Fruit fly (Drosophila melanogaster) whole organism, prepupa: ENCODE results near the gene CG5418.

Experiments used
- Blimp-1 ChIP-seq: fragments of 200-800 bp; sonication (Bioruptor generic); optimal IDR thresholded peaks from 3 replicates; lab custom pipeline; 2017; ENCODE audit warnings: missing biosample characterization, missing genetic modification characterization, mild to moderate bottlenecking, moderate library complexity, missing genetic modification reagents
- CG10669 ChIP-seq: fragments of 200-800 bp; sonication (Bioruptor generic); optimal IDR thresholded peaks from 3 replicates; lab custom pipeline; 2018; ENCODE audit warnings: missing biosample characterization, mild to moderate bottlenecking, missing genetic modification characterization, moderate library complexity
- CG11762 ChIP-seq: fragments of 200-800 bp; sonication (Bioruptor generic); optimal IDR thresholded peaks from 3 replicates; lab custom pipeline; 2016; ENCODE audit warnings: missing biosample characterization, missing genetic modification characterization; ENCODE audit not compliant: insufficient read depth
- CG15336 ChIP-seq: fragments of 200-800 bp; sonication (Bioruptor generic); IDR thresholded peaks from 2 replicates; pipeline ENCODE4 v1.3.6; 2022; ENCODE audit warnings: missing biosample characterization, missing genetic modification characterization
- CG34406 ChIP-seq: fragments of 200-800 bp; sonication (Bioruptor generic); optimal IDR thresholded peaks from 3 replicates; lab custom pipeline; 2016; ENCODE audit warnings: missing biosample characterization, missing genetic modification characterization
- CG6163 ChIP-seq: fragments of 200-800 bp; sonication (Bioruptor generic); IDR thresholded peaks from 3 replicates; pipeline ENCODE4 v1.3.6; 2022; ENCODE audit warnings: missing biosample characterization, missing genetic modification characterization
- CG6276 ChIP-seq: fragments of 200-800 bp; sonication (Bioruptor generic); optimal IDR thresholded peaks from 2 replicates; lab custom pipeline; 2017; ENCODE audit warnings: missing biosample characterization, mild to moderate bottlenecking, missing genetic modification characterization
- CG6792 ChIP-seq: fragments of 200-800 bp; sonication (Bioruptor generic); optimal IDR thresholded peaks from 3 replicates; lab custom pipeline; 2016; ENCODE audit warnings: missing biosample characterization, missing genetic modification characterization
- CG6808 ChIP-seq: fragments of 200-800 bp; sonication (Bioruptor generic); optimal IDR thresholded peaks from 3 replicates; lab custom pipeline; 2017; ENCODE audit warnings: missing biosample characterization, missing genetic modification characterization, mild to moderate bottlenecking, moderate library complexity, missing genetic modification reagents
- CG7368 ChIP-seq: fragments of 200-800 bp; sonication (Bioruptor generic); optimal IDR thresholded peaks from 3 replicates; lab custom pipeline; 2016; ENCODE audit warnings: missing biosample characterization, missing genetic modification characterization
- CG8119 ChIP-seq: fragments of 200-800 bp; sonication (Bioruptor generic); IDR thresholded peaks from 3 replicates; pipeline ENCODE4 v1.3.6; 2022; ENCODE audit warnings: missing biosample characterization, missing genetic modification characterization
- CG8319 ChIP-seq: fragments of 200-800 bp; sonication (Bioruptor generic); optimal IDR thresholded peaks from 3 replicates; lab custom pipeline; 2016; ENCODE audit warnings: missing biosample characterization, missing genetic modification characterization
- CG8632 ChIP-seq: fragments of 200-800 bp; sonication (Bioruptor generic); optimal IDR thresholded peaks from 3 replicates; lab custom pipeline; 2016; ENCODE audit warnings: missing biosample characterization, missing genetic modification characterization
- Eip78C ChIP-seq: fragments of 200-800 bp; sonication (Bioruptor generic); peaks from one replicate; lab custom pipeline; 2016; ENCODE audit warnings: missing biosample characterization, missing genetic modification characterization
- Ets21C ChIP-seq: fragments of 200-800 bp; sonication (Bioruptor generic); optimal IDR thresholded peaks from 3 replicates; lab custom pipeline; 2016; ENCODE audit warnings: missing biosample characterization, missing genetic modification characterization
- Hr38 ChIP-seq: sonication (Bioruptor generic); optimal IDR thresholded peaks from 2 replicates; lab custom pipeline; 2016; ENCODE audit warnings: missing biosample characterization, missing genetic modification characterization
- Hr39 ChIP-seq: fragments of 200-800 bp; sonication (Bioruptor generic); optimal IDR thresholded peaks from 2 replicates; lab custom pipeline; 2016; ENCODE audit warnings: missing biosample characterization, missing genetic modification characterization
- Lpt ChIP-seq: fragments of 200-800 bp; sonication (Bioruptor generic); optimal IDR thresholded peaks from 3 replicates; lab custom pipeline; 2016; ENCODE audit warnings: missing biosample characterization, missing genetic modification characterization
- Met ChIP-seq: fragments of 200-800 bp; sonication (Bioruptor generic); optimal IDR thresholded peaks from 3 replicates; lab custom pipeline; 2016; ENCODE audit warnings: missing biosample characterization, missing genetic modification characterization
- OdsH ChIP-seq: fragments of 200-800 bp; sonication (Bioruptor generic); optimal IDR thresholded peaks from 3 replicates; lab custom pipeline; 2016; ENCODE audit warnings: missing biosample characterization, missing genetic modification characterization
- Sox102F ChIP-seq: fragments of 200-800 bp; sonication (Bioruptor generic); optimal IDR thresholded peaks from 2 replicates; lab custom pipeline; 2016; ENCODE audit warnings: missing biosample characterization, mild to moderate bottlenecking, missing genetic modification characterization
- Sox14 ChIP-seq: fragments of 200-800 bp; sonication (Bioruptor generic); optimal IDR thresholded peaks from 3 replicates; lab custom pipeline; 2016; ENCODE audit warnings: missing biosample characterization, missing genetic modification characterization
- achi ChIP-seq: fragments of 200-800 bp; sonication (Bioruptor generic); optimal IDR thresholded peaks from 3 replicates; lab custom pipeline; 2016; ENCODE audit warnings: missing biosample characterization, missing genetic modification characterization
- acj6 ChIP-seq: fragments of 200-800 bp; sonication (Bioruptor generic); optimal IDR thresholded peaks from 3 replicates; lab custom pipeline; 2016; ENCODE audit warnings: missing biosample characterization, missing genetic modification characterization
- eg ChIP-seq: fragments of 200-800 bp; sonication (Bioruptor generic); IDR thresholded peaks from 3 replicates; pipeline ENCODE4 v1.3.6; 2022; ENCODE audit warnings: missing biosample characterization, missing genetic modification characterization
- esn ChIP-seq: fragments of 200-800 bp; sonication (Bioruptor generic); optimal IDR thresholded peaks from 2 replicates; lab custom pipeline; 2016; ENCODE audit warnings: missing biosample characterization, mild to moderate bottlenecking, missing genetic modification characterization, moderate library complexity
- fd85E ChIP-seq: fragments of 200-800 bp; sonication (Bioruptor generic); optimal IDR thresholded peaks from 3 replicates; lab custom pipeline; 2016; ENCODE audit warnings: missing biosample characterization, missing genetic modification characterization
- fkh ChIP-seq: fragments of 200-800 bp; sonication (Bioruptor generic); optimal IDR thresholded peaks from 3 replicates; lab custom pipeline; 2017; ENCODE audit warnings: missing biosample characterization, mild to moderate bottlenecking, missing genetic modification characterization, moderate library complexity
- net ChIP-seq: fragments of 200-800 bp; sonication (Bioruptor generic); optimal IDR thresholded peaks from 3 replicates; lab custom pipeline; 2016; ENCODE audit warnings: missing biosample characterization, missing genetic modification characterization
- pdm3 ChIP-seq: fragments of 200-800 bp; sonication (Bioruptor generic); optimal IDR thresholded peaks from 3 replicates; lab custom pipeline; 2016; ENCODE audit warnings: missing biosample characterization, missing genetic modification characterization
- spab ChIP-seq: fragments of 200-800 bp; sonication (Bioruptor generic); optimal IDR thresholded peaks from 2 replicates; lab custom pipeline; 2017; ENCODE audit warnings: missing biosample characterization, mild to moderate bottlenecking, missing genetic modification characterization, missing genetic modification reagents
- ss ChIP-seq, 2 experiments: fragments of 200-800 bp; sonication (Bioruptor generic); optimal IDR thresholded peaks; 2 replicates in 1 of 2; 3 replicates in 1 of 2; lab custom pipeline; 2017 to 2018; ENCODE audit warnings: mild to moderate bottlenecking in 2 of 2, missing biosample characterization in 2 of 2, missing genetic modification characterization in 2 of 2, moderate library complexity in 1 of 2
- svp ChIP-seq: fragments of 200-800 bp; sonication (Bioruptor generic); peaks from one replicate; lab custom pipeline; 2016; ENCODE audit warnings: missing biosample characterization, missing genetic modification characterization
- topi ChIP-seq: fragments of 200-800 bp; sonication (Bioruptor generic); optimal IDR thresholded peaks from 3 replicates; lab custom pipeline; 2016; ENCODE audit warnings: missing biosample characterization, missing genetic modification characterization
- vri ChIP-seq: fragments of 200-800 bp; sonication (Bioruptor generic); optimal IDR thresholded peaks from 3 replicates; lab custom pipeline; 2016; ENCODE audit warnings: missing biosample characterization, mild to moderate bottlenecking, missing genetic modification characterization

CG5418 gene

dm6 chr2L:12424555-12424954 is 28.5 kb downstream of the CG5418 start, which contains the start of gene Fam92 (continued):
- TF ChIP-seq CG11762 (GFP tag; lab: Kevin White, UChicago) (no peak), vri (peak; percentile 17), CG15336 (no peak), CG10669 (GFP tag; lab: Kevin White, UChicago) (peak; percentile 2), CG6792 (GFP tag; lab: Kevin White, UChicago) (peak; percentile 9), CG34406 (GFP tag; lab: Kevin White, UChicago) (no peak), CG6276 (GFP tag; lab: Kevin White, UChicago) (no peak), Eip78C (GFP tag; lab: Kevin White, UChicago) (peak; percentile 78), CG8319 (GFP tag; lab: Kevin White, UChicago) (no peak), Hr39 (GFP tag; lab: Kevin White, UChicago) (peak; percentile 70), eg (no peak), Hr38 (no peak), CG6163 (GFP tag; lab: Robert Waterston, UW) (no peak), OdsH (GFP tag; lab: Kevin White, UChicago) (peak; percentile 35)

dm6 chr2L:12423106-12423836 is 29.8 kb downstream of the CG5418 start, which contains the start of gene vir-1:
Gene vir-1 (minus strand): TSS chr2L:12423439.
- TF ChIP-seq Lpt (no peak), Blimp-1 (GFP tag; lab: Kevin White, UChicago) (peak; percentile 52), ss (GFP tag; optimal IDR thresholded peaks at IDR 0.05; lab: Kevin White, UChicago) (peak in 1 of 2 experiments; percentile 15), CG6808 (GFP tag; lab: Kevin White, UChicago) (peak; percentile 8), topi (peak; percentile 33), spab (GFP tag; lab: Kevin White, UChicago) (no peak), net (GFP tag; lab: Kevin White, UChicago) (no peak), Eip78C (GFP tag; lab: Kevin White, UChicago) (peak; percentile 61), CG8632 (GFP tag; lab: Kevin White, UChicago) (peak; percentile 8), esn (GFP tag; lab: Kevin White, UChicago) (peak; percentile 25), Sox102F (peak; percentile 15), Met (GFP tag; lab: Kevin White, UChicago) (peak; percentile 32), fkh (GFP tag; lab: Kevin White, UChicago) (peak; percentile 6)

- TF ChIP-seq CG15336: peak; percentile 44; the same call in 1 of the 2 replicates
- no peak for TF ChIP-seq Lpt
- no peak for TF ChIP-seq pdm3 (GFP tag; lab: Kevin White, UChicago)
- TF ChIP-seq fd85E: no peak
- TF ChIP-seq acj6: no peak
- TF ChIP-seq OdsH (GFP tag; lab: Kevin White, UChicago): no peak
- no peak for TF ChIP-seq esn (GFP tag; lab: Kevin White, UChicago)
- TF ChIP-seq Eip78C (GFP tag; lab: Kevin White, UChicago): peak; percentile 30
- no peak for TF ChIP-seq Ets21C (GFP tag; lab: Kevin White, UChicago)
- no peak for TF ChIP-seq CG8632 (GFP tag; lab: Kevin White, UChicago)
- TF ChIP-seq Sox14 (GFP tag; lab: Kevin White, UChicago): no peak
- TF ChIP-seq eg: no peak
- TF ChIP-seq svp (GFP tag; lab: Kevin White, UChicago): no peak
- TF ChIP-seq CG8119: peak; percentile 26; the same call in 1 of the 3 replicates
- TF ChIP-seq CG11762 (GFP tag; lab: Kevin White, UChicago): no peak
- no peak for TF ChIP-seq achi (GFP tag; lab: Kevin White, UChicago)
- TF ChIP-seq CG7368: no peak
Measured at dm6 chr2L:12421793-12422691, 31.0 kb downstream of the CG5418 start.
